Worm (Caenorhabditis elegans) whole organism, late embryonic: ENCODE results near the gene T25D3.4.

Experiments used
- F13H6.1 ChIP-seq: sonication (generic microtip); optimal IDR thresholded peaks from 2 replicates; lab custom pipeline; 2016; ENCODE audit warnings: missing genetic modification characterization, missing compliant biosample characterization
- fkh-10 ChIP-seq: fragments of 150-350 bp; optimal IDR thresholded peaks from 2 replicates; lab custom pipeline; 2014; ENCODE audit warnings: missing biosample characterization, missing genetic modification reagents, missing genetic modification characterization
- hlh-30 ChIP-seq: sonication (generic microtip); optimal IDR thresholded peaks from 2 replicates; lab custom pipeline; 2017; ENCODE audit warnings: antibody characterized with exemption, missing genetic modification characterization, missing compliant biosample characterization; ENCODE audit not compliant: insufficient read depth
- madf-2 ChIP-seq: sonication (generic microtip); optimal IDR thresholded peaks from 2 replicates; lab custom pipeline; 2017; ENCODE audit warnings: missing genetic modification characterization, missing compliant biosample characterization
- pha-4 ChIP-seq: fragments of 150-350 bp; optimal IDR thresholded peaks from 2 replicates; lab custom pipeline; 2018; ENCODE audit warnings: missing biosample characterization, missing genetic modification reagents, missing genetic modification characterization
- zip-5 ChIP-seq: sonication (generic microtip); optimal IDR thresholded peaks from 2 replicates; lab custom pipeline; 2016; ENCODE audit warnings: missing genetic modification characterization, missing compliant biosample characterization

- TF ChIP-seq F13H6.1 (tag; lab: Kevin White, UChicago) (no peak), zip-5 (tag; lab: Kevin White, UChicago) (no peak), pha-4 (tag; lab: Kevin White, UChicago) (no peak), fkh-10 (GFP tag; lab: Kevin White, UChicago) (no peak), madf-2 (tag; lab: Kevin White, UChicago) (no peak), hlh-30 (tag; lab: Kevin White, UChicago) (no peak)
These were observed 41.9 kb downstream of the T25D3.4 start, which contains the start of gene T01D1.5 for ce11 chrII:188967-189366.
